Worm (Caenorhabditis elegans) whole organism, L2 larva: ENCODE data around the gene igcm-3.

Experiments used
- ama-1 ChIP-seq: fragments of 150-350 bp; optimal IDR thresholded peaks from 2 replicates; lab custom pipeline; 2018; ENCODE audit warnings: inconsistent platforms
- lin-11 ChIP-seq: fragments of 150-350 bp; sonication (generic microtip); optimal IDR thresholded peaks from 2 replicates; lab custom pipeline; 2014; ENCODE audit warnings: missing biosample characterization, missing genetic modification characterization, inconsistent platforms, mixed read lengths
- nhr-10 ChIP-seq: sonication (generic microtip); optimal IDR thresholded peaks from 2 replicates; lab custom pipeline; 2017; ENCODE audit warnings: missing biosample characterization, missing genetic modification characterization
- nhr-237 ChIP-seq: fragments of 150-350 bp; optimal IDR thresholded peaks from 2 replicates; lab custom pipeline; 2014; ENCODE audit warnings: missing biosample characterization, missing genetic modification characterization
- nhr-77 ChIP-seq: fragments of 150-350 bp; optimal IDR thresholded peaks from 2 replicates; lab custom pipeline; 2014; ENCODE audit warnings: missing biosample characterization, missing genetic modification characterization
- skn-1 ChIP-seq: sonication (generic microtip); optimal IDR thresholded peaks from 2 replicates; lab custom pipeline; 2017; ENCODE audit warnings: missing biosample characterization, missing genetic modification characterization
- ztf-4 ChIP-seq: fragments of 150-350 bp; optimal IDR thresholded peaks from 2 replicates; lab custom pipeline; 2014; ENCODE audit warnings: missing biosample characterization, missing genetic modification characterization

ce11 chrX:2752841-2753240 lies 47.2 kb upstream of the igcm-3 start:
- TF ChIP-seq lin-11, result no peak
- no peak for TF ChIP-seq ama-1 (lab: Kevin White, UChicago)
- no peak for TF ChIP-seq ztf-4
- TF ChIP-seq nhr-77 (tag; lab: Kevin White, UChicago), result no peak
- no peak for TF ChIP-seq skn-1 (tag; lab: Kevin White, UChicago)
- no peak for TF ChIP-seq nhr-10 (tag; lab: Kevin White, UChicago)
- no peak for TF ChIP-seq nhr-237
